Worm (Caenorhabditis elegans): ENCODE data around the gene dmsr-9.

dmsr-9 gene

DNA sequence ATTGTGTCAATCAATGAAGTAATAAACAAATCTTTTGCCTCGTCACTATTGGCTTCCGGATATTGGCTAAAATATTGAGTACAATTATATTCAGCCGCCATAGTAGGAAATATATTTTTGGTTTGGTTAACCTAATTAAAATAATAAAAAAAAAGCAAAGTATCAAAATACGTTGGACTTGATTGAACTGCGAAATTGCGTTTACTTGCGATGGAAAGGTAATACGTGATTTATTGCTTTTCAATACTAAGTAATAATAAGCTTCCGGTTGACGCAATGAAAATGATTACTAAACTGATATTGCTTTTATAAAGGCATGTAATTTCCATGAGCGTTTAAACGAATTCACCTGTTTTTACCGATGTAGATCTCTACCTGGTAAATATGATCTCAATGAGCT lies at the start of gene dmsr-9:
Gene dmsr-9, minus strand, starts transcription at position 101 of the 400 bp plus-strand sequence.
- TF ChIP-seq Y55F3AM.14 (GFP tag; optimal IDR thresholded peaks at IDR 0.05) (no peak), lsy-2 (tag; optimal IDR thresholded peaks at IDR 0.05) (no peak), C34F6.9 (tag; optimal IDR thresholded peaks at IDR 0.05) (no peak), nhr-25 (tag; optimal IDR thresholded peaks at IDR 0.05) (no peak), ceh-16 (tag; optimal IDR thresholded peaks at IDR 0.05) (no peak), gmeb-1 (tag; optimal IDR thresholded peaks at IDR 0.05) (no peak), nhr-6 (tag; optimal IDR thresholded peaks at IDR 0.05) (no peak), sem-4 (tag; optimal IDR thresholded peaks at IDR 0.05) (no peak), skn-1 (tag; optimal IDR thresholded peaks at IDR 0.05) (no peak), ztf-11 (tag; optimal IDR thresholded peaks at IDR 0.05) (no peak), lin-11 (tag; optimal IDR thresholded peaks at IDR 0.05) (no peak), nhr-21 (tag; optimal IDR thresholded peaks at IDR 0.05) (no peak), ztf-1 (GFP tag; conservative IDR thresholded peaks at IDR 0.05) (no peak), elt-3 (tag; optimal IDR thresholded peaks at IDR 0.05) (no peak)

ce11 chrV:6846507-6846906 lies 47.0 kb upstream of the dmsr-9 start, which contains the start of gene lgc-54:
TSS of gene lgc-54 (minus strand) at chrV:6846607.
- TF ChIP-seq nhr-21 (tag; optimal IDR thresholded peaks at IDR 0.05), result no peak
- TF ChIP-seq gmeb-1 (tag; optimal IDR thresholded peaks at IDR 0.05), result no peak
- TF ChIP-seq ceh-82 (tag; optimal IDR thresholded peaks at IDR 0.05), result no peak
- no peak for TF ChIP-seq crh-2 (tag; optimal IDR thresholded peaks at IDR 0.05)
- TF ChIP-seq nhr-6 (tag; optimal IDR thresholded peaks at IDR 0.05), result no peak
- no peak for TF ChIP-seq aly-2 (tag; optimal IDR thresholded peaks at IDR 0.05)
- TF ChIP-seq ZK546.5 (tag; optimal IDR thresholded peaks at IDR 0.05), result no peak
- no peak for TF ChIP-seq Y55F3AM.14 (GFP tag; optimal IDR thresholded peaks at IDR 0.05)
- TF ChIP-seq mab-5 (tag; optimal IDR thresholded peaks at IDR 0.05), result no peak
- TF ChIP-seq F13H6.1 (tag; optimal IDR thresholded peaks at IDR 0.05), result no peak
- TF ChIP-seq nhr-129 (tag; optimal IDR thresholded peaks at IDR 0.05), result no peak
- TF ChIP-seq nhr-25 (tag; optimal IDR thresholded peaks at IDR 0.05), result no peak
- TF ChIP-seq alr-1 (tag; optimal IDR thresholded peaks at IDR 0.05), result no peak

- TF ChIP-seq crh-2 (tag; optimal IDR thresholded peaks at IDR 0.05) (no peak), nhr-6 (tag; optimal IDR thresholded peaks at IDR 0.05) (no peak), blmp-1 (tag; optimal IDR thresholded peaks at IDR 0.05; ENCODE audit: insufficient read depth) (no peak), aly-2 (tag; optimal IDR thresholded peaks at IDR 0.05) (no peak), R02D3.7 (tag; optimal IDR thresholded peaks at IDR 0.05) (no peak), lin-39 (tag; optimal IDR thresholded peaks at IDR 0.05) (no peak), ZK546.5 (tag; optimal IDR thresholded peaks at IDR 0.05) (no peak), snpc-4 (tag; optimal IDR thresholded peaks at IDR 0.05) (no peak), fos-1 (tag; optimal IDR thresholded peaks at IDR 0.05) (no peak), peb-1 (tag; optimal IDR thresholded peaks at IDR 0.05) (no peak), elt-1 (tag; optimal IDR thresholded peaks at IDR 0.05) (no peak), unc-55 (GFP tag; optimal IDR thresholded peaks at IDR 0.05) (no peak)
Measured at ce11 chrV:6842437-6842836, 43.0 kb upstream of the dmsr-9 start, which contains the start of gene T15B7.1. TSS of gene T15B7.1 (plus strand) at chrV:6842737.

- TF ChIP-seq nhr-21 (tag; optimal IDR thresholded peaks at IDR 0.05), result no peak
- no peak for TF ChIP-seq nhr-25 (tag; optimal IDR thresholded peaks at IDR 0.05)
- no peak for TF ChIP-seq ztf-1 (GFP tag; conservative IDR thresholded peaks at IDR 0.05)
- TF ChIP-seq ztf-4 (tag; optimal IDR thresholded peaks at IDR 0.05), result no peak
Measured at ce11 chrV:6839008-6839407, 39.5 kb upstream of the dmsr-9 start, which contains the start of gene hpo-8. TSS of gene hpo-8 (plus strand) at chrV:6839289.

DNA sequence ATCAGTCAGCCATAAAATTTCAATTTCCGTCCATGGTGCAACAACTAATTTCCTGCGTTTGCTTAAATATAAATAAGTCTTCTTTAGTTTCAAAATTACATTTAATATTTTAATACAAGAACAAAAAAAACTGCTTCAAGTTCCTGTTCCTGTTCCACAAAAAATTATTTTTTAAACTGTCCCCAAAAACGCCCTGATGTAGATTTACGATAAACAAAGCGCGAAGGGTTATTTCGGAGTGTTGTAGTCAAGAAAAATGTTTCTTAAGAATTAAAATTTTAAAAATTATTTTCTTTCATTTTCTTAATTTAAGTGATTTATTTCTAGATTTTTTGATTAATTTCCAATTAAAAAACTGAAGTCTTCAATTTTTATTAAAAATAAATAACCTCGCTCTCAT lies 39.1 kb upstream of the dmsr-9 start, which contains the start of gene T15B7.15:
Gene T15B7.15, minus strand, starts transcription at position 67 of the 400 bp plus-strand sequence.
- no peak for TF ChIP-seq lsy-2 (tag; optimal IDR thresholded peaks at IDR 0.05)
- TF ChIP-seq nhr-237 (tag; optimal IDR thresholded peaks at IDR 0.05), result no peak
- TF ChIP-seq mab-5 (tag; optimal IDR thresholded peaks at IDR 0.05), result no peak
- TF ChIP-seq lin-39 (tag; optimal IDR thresholded peaks at IDR 0.05), result no peak
- no peak for TF ChIP-seq dmd-4 (tag; optimal IDR thresholded peaks at IDR 0.05)
- TF ChIP-seq R02D3.7 (tag; optimal IDR thresholded peaks at IDR 0.05), result peak; percentile 93
- no peak for TF ChIP-seq nhr-10 (tag; optimal IDR thresholded peaks at IDR 0.05)
- no peak for TF ChIP-seq nhr-129 (tag; optimal IDR thresholded peaks at IDR 0.05)
- peak; percentile 78 for TF ChIP-seq gmeb-1 (tag; optimal IDR thresholded peaks at IDR 0.05)
- no peak for TF ChIP-seq nhr-21 (tag; optimal IDR thresholded peaks at IDR 0.05)
- no peak for TF ChIP-seq blmp-1 (tag; optimal IDR thresholded peaks at IDR 0.05; ENCODE audit: insufficient read depth)
- no peak for TF ChIP-seq sma-3 (GFP tag; optimal IDR thresholded peaks at IDR 0.05)
- TF ChIP-seq unc-55 (GFP tag; optimal IDR thresholded peaks at IDR 0.05), result peak; percentile 81
- no peak for TF ChIP-seq nhr-25 (tag; optimal IDR thresholded peaks at IDR 0.05)
- no peak for TF ChIP-seq ceh-16 (tag; optimal IDR thresholded peaks at IDR 0.05)
- TF ChIP-seq crh-2 (tag; optimal IDR thresholded peaks at IDR 0.05), result no peak
- no peak for TF ChIP-seq ztf-11 (tag; optimal IDR thresholded peaks at IDR 0.05)
- TF ChIP-seq C34F6.9 (tag; optimal IDR thresholded peaks at IDR 0.05), result peak; percentile 50
- TF ChIP-seq sma-9 (GFP tag; optimal IDR thresholded peaks at IDR 0.05), result peak; percentile 8
- no peak for TF ChIP-seq sma-9 (tag; optimal IDR thresholded peaks at IDR 0.05)
